Worm (Caenorhabditis elegans) whole organism, dauer: ENCODE measurements around the gene fbxb-115.
"Not testable (repeated sequence)": the region's sequence is repeated elsewhere in the genome, so short reads cannot be mapped to it uniquely, and the experiment has no call there.

Source experiments
- unc-62 ChIP-seq: sonication (generic microtip); optimal IDR thresholded peaks from 2 replicates; lab custom pipeline; 2017; ENCODE audit warnings: missing biosample characterization, missing genetic modification reagents, missing genetic modification characterization

Gene fbxb-115

DNA sequence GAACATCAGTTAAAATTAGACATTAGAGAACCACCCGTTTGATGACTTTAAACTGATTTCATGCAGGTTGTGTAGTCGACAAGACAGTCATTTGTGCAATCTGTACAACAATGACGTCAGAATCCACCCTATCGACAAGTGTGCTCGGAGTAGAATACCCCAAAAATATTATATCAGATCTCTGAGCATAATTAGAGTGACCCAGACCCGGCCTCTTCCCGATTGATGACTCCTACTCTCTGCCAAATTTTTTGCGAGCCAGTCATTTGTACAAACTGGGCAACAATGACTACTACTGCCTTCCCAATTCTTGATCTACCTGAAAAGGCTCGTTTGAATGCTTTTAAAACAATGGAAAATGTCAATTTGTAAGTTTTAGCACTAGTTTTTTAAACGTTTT is at the start of gene fbxb-115, which contains the start of gene fbxb-1:
Gene fbxb-115 (minus strand): TSS at position 101 of the 400 bp plus-strand sequence.
Gene fbxb-1 (plus strand): TSS at position 226 of the 400 bp plus-strand sequence.
- no peak for TF ChIP-seq unc-62 (GFP tag; lab: Kevin White, UChicago)

DNA sequence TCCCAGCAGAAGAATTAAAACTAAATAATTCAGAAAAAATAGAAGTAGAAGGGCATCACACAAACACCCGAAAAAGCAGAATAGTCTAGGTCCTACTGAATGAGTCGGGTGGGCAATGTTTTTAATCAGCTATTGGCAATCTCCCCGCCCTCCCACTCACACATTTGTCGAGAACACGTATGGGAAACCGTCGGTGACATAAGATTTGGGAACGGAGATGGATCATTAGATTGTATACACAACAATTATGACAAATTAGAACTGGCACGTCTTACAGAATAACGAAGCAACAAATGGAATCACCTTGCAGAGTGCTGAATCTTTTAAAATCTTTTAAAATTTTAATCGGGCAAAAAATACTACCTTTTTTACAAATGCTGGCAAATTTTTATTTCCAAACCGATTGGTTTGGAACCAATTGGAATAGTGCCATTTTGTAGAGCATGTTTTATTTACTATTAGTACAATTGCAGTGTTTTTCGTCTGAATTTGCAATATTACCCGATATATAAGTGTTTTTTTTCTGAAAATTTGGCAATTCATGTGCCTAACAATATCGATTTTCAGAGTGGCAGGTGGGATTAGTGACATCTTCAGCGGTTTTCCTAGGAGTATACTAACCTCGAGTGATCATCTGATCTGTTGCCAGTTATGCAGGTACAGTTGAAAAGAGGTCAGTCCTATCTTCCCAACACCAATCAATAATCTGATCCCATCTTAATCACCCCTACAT is 48.2 kb upstream of the fbxb-115 start, which contains the start of the genes F55C9.3 and fbxb-57:
Gene F55C9.3 (minus strand): TSS at position 101 of the 733 bp plus-strand sequence.
Gene fbxb-57 (plus strand): TSS at position 683 of the 733 bp plus-strand sequence.
- no peak for TF ChIP-seq unc-62 (GFP tag; lab: Kevin White, UChicago)

DNA sequence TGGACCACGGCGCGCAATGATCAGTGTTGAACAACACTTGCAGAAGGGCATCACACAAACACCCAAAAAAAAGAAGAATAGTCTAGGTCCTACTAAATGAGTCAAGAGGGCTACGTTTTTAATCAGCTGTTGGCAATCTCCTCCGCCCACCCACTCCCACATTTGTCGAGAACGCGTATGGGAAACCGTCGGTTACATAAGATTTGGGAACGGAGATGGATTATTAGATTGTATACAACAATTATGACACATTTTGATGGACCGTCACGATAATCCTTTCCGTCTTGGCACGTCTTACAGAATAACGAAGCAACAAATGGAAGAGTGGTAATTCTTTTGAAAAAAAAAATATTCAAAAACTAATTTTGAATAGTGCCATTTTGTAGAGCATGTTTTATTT is 45.9 kb upstream of the fbxb-115 start:
- TF ChIP-seq unc-62 (GFP tag; lab: Kevin White, UChicago) = no peak

DNA sequence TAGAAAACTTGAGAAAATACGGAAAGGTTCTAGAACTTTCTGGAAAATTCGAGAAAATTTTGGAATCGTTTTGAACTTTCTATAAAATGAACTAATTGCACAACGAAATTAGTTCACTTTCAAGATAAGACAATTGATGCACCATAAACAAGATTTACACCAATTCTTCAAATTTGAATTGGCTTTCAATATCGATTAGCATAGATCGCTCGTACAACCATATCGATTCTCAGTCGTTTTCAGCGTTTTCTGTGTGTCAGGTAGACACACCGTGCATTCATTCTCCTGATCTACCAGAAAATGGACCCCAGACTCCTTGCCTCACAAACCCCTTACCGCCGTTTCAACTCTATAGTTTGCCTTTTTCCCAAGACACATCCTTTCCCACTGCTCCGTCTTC is 42.3 kb upstream of the fbxb-115 start, which contains the start of gene fbxb-117:
Gene fbxb-117 (plus strand): TSS at position 301 of the 400 bp plus-strand sequence.
- no peak for TF ChIP-seq unc-62 (GFP tag; lab: Kevin White, UChicago)

DNA sequence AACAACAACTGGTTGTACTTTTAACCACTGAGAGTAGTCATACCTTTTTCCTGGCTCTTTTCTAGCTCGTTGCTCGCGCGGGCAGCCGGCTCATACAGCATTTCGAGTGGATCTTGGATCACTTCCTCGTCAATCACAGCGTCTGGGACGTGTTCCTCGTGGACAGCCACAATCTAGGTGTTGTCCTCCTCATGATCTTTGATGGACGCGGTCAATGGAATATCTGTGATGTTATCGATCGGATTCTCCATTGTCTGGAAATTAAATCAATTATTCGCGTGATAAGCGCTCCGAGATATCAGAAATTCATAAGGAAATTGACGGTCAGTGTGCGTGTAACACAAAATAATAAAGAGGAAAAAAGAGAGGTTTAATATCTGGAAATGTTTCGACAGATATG is 39.9 kb upstream of the fbxb-115 start, which contains the start of gene F21D9.8:
Gene F21D9.8 (minus strand): TSS at position 101 of the 400 bp plus-strand sequence.
- TF ChIP-seq unc-62 (GFP tag; lab: Kevin White, UChicago) = no peak

DNA sequence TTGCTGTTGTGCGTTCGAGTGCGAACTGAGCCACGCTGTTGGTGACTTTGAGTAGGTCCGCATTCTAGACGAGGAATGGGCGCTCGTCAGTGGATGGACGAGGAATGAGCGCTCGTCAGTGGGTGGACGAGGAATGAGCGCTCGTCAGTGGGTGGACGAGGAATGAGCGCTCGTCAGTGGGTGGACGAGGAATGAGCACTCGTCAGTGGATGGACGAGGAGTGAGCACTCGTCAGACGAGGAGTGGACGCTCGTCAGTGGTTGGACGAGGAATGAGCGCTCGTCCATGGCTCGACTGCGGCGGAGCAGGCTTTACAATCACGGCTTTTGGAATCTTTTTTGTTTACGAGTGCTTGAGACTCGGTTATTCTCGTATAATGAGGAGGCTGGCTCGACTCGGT is 38.5 kb upstream of the fbxb-115 start:
- TF ChIP-seq unc-62 (GFP tag; lab: Kevin White, UChicago) = no peak

DNA sequence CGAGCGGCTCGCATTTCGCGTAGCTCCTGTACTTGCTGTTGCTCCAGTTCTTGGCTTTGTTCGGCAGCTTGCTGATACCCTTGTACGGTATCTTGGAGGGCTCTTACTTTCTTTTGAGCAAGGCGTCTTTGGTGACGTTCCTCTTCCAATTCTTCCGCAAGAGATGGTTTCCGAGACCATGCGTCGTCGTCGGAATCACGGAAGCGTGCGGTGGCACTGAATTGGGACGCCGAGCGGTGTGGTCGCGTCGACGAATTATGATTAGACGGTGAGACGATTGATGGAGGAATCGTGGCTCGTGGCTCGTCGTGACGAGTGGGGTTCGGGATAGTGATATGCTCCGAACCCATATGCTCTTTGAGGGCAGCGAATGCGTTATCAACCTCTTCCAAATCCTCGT is 36.3 kb upstream of the fbxb-115 start:
- no peak for TF ChIP-seq unc-62 (GFP tag; lab: Kevin White, UChicago)

DNA sequence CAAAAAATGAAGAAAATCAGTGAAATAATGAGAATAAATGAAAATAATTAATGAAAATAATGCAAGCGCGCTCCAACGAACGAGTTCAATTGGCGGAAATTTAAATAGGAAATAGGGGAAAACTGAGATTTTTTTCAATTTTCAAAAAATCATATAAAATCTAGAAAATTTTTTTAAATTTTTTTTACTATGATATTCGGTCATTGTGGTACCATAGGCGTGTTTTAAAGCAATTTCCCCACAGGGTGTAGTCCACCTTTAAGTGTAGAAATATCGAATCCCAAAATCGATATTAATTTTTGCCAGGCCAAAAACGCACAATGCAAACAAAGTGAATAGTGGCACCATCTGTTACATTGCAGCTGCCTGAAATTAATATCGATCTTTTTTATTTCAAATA is 24.1 kb upstream of the fbxb-115 start, which contains the start of gene F21D9.1:
Gene F21D9.1 (plus strand): TSS at position 301 of the 400 bp plus-strand sequence.
- TF ChIP-seq unc-62 (GFP tag; lab: Kevin White, UChicago) = not testable (repeated sequence)

DNA sequence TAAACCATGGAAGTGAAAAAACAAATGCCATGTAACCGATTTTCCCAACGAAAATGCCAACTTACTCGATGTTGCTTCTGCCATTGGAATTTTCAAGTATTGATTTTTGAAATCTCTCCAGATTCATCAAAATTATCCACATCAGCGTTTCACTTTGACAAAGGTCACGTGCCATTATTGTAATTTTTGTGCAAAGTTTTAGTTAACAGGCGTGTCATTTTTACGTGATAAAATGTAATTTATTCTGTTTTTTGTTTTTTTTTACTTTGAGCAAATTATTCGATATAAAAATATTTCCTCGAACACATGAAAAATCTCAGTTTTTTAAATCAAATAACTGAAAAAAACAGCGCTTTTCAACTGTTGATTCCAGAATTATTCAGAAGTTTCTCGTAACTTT is 22.3 kb upstream of the fbxb-115 start, which contains the start of gene F21D9.2:
Gene F21D9.2 (minus strand): TSS at position 101 of the 400 bp plus-strand sequence.
- no peak for TF ChIP-seq unc-62 (GFP tag; lab: Kevin White, UChicago)

DNA sequence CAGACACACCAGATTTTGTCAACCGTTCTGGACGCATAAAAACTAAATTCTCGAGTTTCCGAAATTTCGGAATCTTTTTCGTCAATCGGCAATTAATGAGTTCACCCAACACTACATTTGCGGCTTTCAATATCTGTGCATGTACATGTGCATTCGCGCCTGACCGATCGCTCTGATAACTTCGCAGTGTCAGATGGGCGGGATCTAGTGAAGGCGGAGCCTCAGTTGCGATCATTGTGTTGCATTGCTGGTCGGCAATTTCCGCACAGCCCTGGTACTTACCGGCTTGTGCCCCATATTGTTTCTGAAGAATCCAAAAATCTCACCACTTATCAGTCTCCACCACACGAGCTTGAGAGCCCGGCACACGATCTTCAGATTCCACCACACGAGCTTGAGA is 20.7 kb upstream of the fbxb-115 start:
- TF ChIP-seq unc-62 (GFP tag; lab: Kevin White, UChicago) = no peak

DNA sequence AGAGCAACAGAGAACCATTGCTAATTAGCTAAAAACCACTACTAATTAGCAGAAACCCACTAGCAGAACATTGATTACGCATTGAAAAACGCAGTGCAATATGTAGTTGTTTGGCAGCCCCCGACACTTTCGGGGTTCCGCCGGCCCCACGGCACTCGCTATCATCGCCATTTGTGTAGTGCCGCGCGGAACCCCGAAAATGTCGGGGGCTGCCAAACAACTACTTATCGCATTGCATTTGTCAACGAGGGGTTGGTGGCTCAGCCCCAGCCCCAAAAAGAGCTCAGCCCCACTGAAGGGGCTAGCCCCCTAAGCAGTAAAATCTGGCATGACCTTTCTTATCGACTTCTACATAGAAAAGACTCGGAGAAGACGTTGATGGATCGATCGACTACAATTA is 19.4 kb upstream of the fbxb-115 start:
- no peak for TF ChIP-seq unc-62 (GFP tag; lab: Kevin White, UChicago)

DNA sequence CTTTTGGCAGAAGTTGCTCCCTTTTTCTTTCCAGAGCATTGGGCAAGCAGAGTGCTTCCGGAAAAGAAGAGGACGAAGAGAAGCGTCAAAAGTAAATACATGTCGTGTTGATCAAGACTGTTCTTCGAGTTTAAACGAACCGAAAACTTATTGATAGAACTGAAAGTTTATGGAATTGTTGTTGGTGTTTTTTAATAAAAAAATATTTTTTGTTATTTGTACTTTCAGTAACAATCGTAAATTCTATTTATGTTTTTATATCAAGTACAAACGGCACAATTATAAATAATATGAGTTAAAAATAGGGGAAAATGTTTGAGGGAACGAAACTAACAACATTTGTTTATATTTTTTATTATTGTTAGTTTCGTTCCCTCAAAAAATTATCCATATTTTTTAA is 17.6 kb upstream of the fbxb-115 start, which contains the start of gene F21D9.3:
Gene F21D9.3 (minus strand): TSS at position 101 of the 400 bp plus-strand sequence.
- no peak for TF ChIP-seq unc-62 (GFP tag; lab: Kevin White, UChicago)

DNA sequence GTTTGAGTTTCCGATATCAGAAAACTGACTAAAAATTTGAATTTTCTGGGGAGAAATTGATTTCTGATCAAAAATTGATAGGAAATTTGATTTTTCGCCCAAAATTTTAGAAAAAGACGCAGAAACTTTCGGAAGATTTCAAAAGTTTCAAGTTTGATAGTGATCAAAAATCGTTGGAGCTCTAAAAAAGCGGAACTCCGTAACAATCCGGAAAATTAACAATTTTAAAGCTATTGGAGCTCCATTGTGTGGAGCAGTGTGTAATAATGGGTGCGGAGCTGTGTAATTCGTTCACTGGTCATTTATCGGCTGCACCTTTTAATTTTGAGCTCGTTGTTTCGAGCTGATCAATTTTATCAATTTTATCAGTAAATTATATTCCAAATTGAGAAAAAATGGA is 13.5 kb upstream of the fbxb-115 start, which contains the start of gene F21D9.4:
Gene F21D9.4 (plus strand): TSS at position 301 of the 400 bp plus-strand sequence.
- TF ChIP-seq unc-62 (GFP tag; lab: Kevin White, UChicago) = no peak

DNA sequence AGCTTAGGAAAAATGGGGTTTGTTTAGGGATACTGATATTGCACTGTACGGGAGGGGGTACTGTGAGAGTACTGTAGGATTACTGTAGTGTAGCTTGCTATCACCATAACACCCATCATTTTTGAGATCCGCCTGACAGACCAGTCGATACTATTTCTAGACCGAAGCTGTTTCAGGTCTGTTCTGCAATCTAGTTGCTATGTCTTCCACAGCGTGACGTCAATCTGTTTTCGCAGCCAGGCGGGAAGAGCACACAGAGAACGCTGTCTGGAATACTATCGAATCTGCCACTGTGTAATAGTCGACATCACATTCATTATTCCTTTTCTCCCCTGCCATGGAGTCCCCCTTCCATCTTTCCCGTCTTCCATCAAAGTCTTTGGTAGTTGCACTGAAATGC is 11.8 kb upstream of the fbxb-115 start, which contains the start of gene F21D9.11:
Gene F21D9.11 (plus strand): TSS at position 301 of the 400 bp plus-strand sequence.
- no peak for TF ChIP-seq unc-62 (GFP tag; lab: Kevin White, UChicago)

DNA sequence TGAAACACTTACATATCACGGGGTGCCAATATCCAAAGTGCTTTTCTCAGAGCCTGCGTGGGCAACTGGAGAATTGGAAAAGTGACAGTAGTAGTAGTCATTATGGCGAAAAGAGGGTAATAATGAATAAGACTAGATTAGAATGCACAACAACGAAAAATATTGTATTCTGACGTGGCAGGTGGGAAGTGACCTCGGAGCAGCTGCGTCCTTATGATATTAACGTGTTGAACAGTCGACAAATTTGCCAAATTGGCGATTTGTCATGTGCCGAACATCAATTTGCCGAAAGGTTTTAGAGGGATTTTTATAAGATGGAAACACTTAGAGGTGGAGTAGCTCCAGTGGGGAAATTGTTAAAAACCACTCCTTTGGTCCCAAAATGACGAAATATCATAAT is 11.0 kb upstream of the fbxb-115 start, which contains the start of gene str-81:
Gene str-81 (minus strand): TSS at position 101 of the 400 bp plus-strand sequence.
- no peak for TF ChIP-seq unc-62 (GFP tag; lab: Kevin White, UChicago)

DNA sequence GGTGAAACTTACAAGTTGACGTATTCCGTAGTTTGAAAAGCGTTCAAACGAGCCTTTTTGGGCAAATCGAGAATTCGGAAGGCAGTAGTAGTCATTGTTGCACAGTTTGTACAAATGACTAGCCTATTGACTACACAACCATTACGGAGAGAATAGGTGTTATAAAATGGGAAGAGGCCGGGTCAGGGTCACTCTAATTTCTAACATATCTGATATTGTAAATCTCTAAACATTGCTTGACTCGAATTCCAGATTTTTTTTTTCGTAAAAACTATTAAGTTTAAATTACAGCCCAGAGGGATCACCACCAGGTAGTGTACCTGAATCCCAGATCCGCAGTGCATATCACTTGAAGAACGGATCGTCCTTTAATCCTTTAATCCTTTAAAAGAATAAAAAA is 2.8 kb downstream of the fbxb-115 start, which contains the start of gene fbxb-2:
Gene fbxb-2 (minus strand): TSS at position 101 of the 400 bp plus-strand sequence.
- TF ChIP-seq unc-62 (GFP tag; lab: Kevin White, UChicago) = no peak
